Fruit fly (Drosophila melanogaster) whole organism, embryonic: ENCODE data around the gene asl.

Source experiments
- Atf3 ChIP-seq: fragments of 200-800 bp; sonication (Bioruptor generic); optimal IDR thresholded peaks from 3 replicates; lab custom pipeline; 2016; ENCODE audit warnings: missing biosample characterization, missing genetic modification characterization
- CG11696 ChIP-seq: fragments of 200-800 bp; sonication (Bioruptor generic); IDR thresholded peaks from 2 replicates; pipeline ENCODE4 v1.3.6; 2022; ENCODE audit warnings: missing biosample characterization, missing genetic modification characterization
- CG12769 ChIP-seq: fragments of 200-800 bp; sonication (Bioruptor generic); optimal IDR thresholded peaks from 2 replicates; lab custom pipeline; 2019; ENCODE audit warnings: missing biosample characterization, mild to moderate bottlenecking, missing genetic modification characterization, moderate library complexity
- CG15479 ChIP-seq: fragments of 200-800 bp; sonication (Bioruptor generic); optimal IDR thresholded peaks from 3 replicates; lab custom pipeline; 2019; ENCODE audit warnings: missing biosample characterization, mild to moderate bottlenecking, missing genetic modification characterization, moderate library complexity
- CG17359 ChIP-seq: fragments of 200-800 bp; sonication (Bioruptor generic); optimal IDR thresholded peaks from 3 replicates; lab custom pipeline; 2018; ENCODE audit warnings: missing biosample characterization, mild to moderate bottlenecking, missing genetic modification characterization, moderate library complexity
- CG18764 ChIP-seq: fragments of 200-800 bp; sonication (Bioruptor generic); optimal IDR thresholded peaks from 3 replicates; lab custom pipeline; 2016; ENCODE audit warnings: missing biosample characterization, missing genetic modification characterization
- CG2678 ChIP-seq: fragments of 200-800 bp; sonication (Bioruptor generic); optimal IDR thresholded peaks from 3 replicates; lab custom pipeline; 2019; ENCODE audit warnings: missing biosample characterization, mild to moderate bottlenecking, missing genetic modification characterization, moderate library complexity
- CG31224 ChIP-seq: fragments of 200-800 bp; sonication (Bioruptor generic); IDR thresholded peaks from 2 replicates; pipeline ENCODE4 v1.3.6; 2022; ENCODE audit warnings: missing biosample characterization, missing genetic modification characterization
- CG31388 ChIP-seq: fragments of 200-800 bp; sonication (Bioruptor generic); optimal IDR thresholded peaks from 2 replicates; lab custom pipeline; 2016; ENCODE audit warnings: missing biosample characterization, missing genetic modification characterization
- CG32532 ChIP-seq: fragments of 200-800 bp; sonication (Bioruptor generic); IDR thresholded peaks from 2 replicates; pipeline ENCODE4 v1.3.6; 2022; ENCODE audit warnings: missing biosample characterization, missing genetic modification characterization
- CG4328 ChIP-seq: fragments of 200-800 bp; sonication (Bioruptor generic); optimal IDR thresholded peaks from 3 replicates; lab custom pipeline; 2017; ENCODE audit warnings: missing biosample characterization, missing genetic modification reagents, missing genetic modification characterization
- CG4360 ChIP-seq: fragments of 200-800 bp; sonication (Bioruptor generic); IDR thresholded peaks from 2 replicates; pipeline ENCODE4 v1.3.6; 2022; ENCODE audit warnings: missing biosample characterization, missing genetic modification characterization
- CG5180 ChIP-seq: fragments of 200-800 bp; sonication (Bioruptor generic); optimal IDR thresholded peaks from 3 replicates; lab custom pipeline; 2017; ENCODE audit warnings: missing biosample characterization, missing genetic modification characterization, mild to moderate bottlenecking, moderate library complexity, missing genetic modification reagents
- CG8478 ChIP-seq: fragments of >200 bp; optimal IDR thresholded peaks from 2 replicates; lab custom pipeline; 2018
- CG9727 ChIP-seq: fragments of 200-800 bp; sonication (Bioruptor generic); optimal IDR thresholded peaks from 3 replicates; lab custom pipeline; 2017; ENCODE audit warnings: missing biosample characterization, mild to moderate bottlenecking, missing genetic modification characterization
- CG9932 ChIP-seq: fragments of 200-800 bp; sonication (Bioruptor generic); IDR thresholded peaks from 2 replicates; pipeline ENCODE4 v1.3.6; 2022; ENCODE audit warnings: missing biosample characterization, missing genetic modification characterization
- D ChIP-seq, 2 experiments: fragments of 200-800 bp in 1 of 2; fragments of >200 bp in 1 of 2; sonication (Bioruptor generic) in 1 of 2; optimal IDR thresholded peaks; 2 replicates in 1 of 2; 3 replicates in 1 of 2; lab custom pipeline; 2017; ENCODE audit warnings: mild to moderate bottlenecking in 1 of 2, missing biosample characterization in 1 of 2, missing genetic modification characterization in 1 of 2, missing genetic modification reagents in 1 of 2
- D19B ChIP-seq: fragments of 200-800 bp; sonication (Bioruptor generic); optimal IDR thresholded peaks from 2 replicates; lab custom pipeline; 2017; ENCODE audit warnings: missing biosample characterization, mild to moderate bottlenecking, missing genetic modification characterization
- Drgx ChIP-seq: fragments of 200-800 bp; sonication (Bioruptor generic); IDR thresholded peaks from 2 replicates; pipeline ENCODE4 v1.3.6; 2022; ENCODE audit warnings: missing biosample characterization, missing genetic modification characterization
- Ets65A ChIP-seq: fragments of 200-800 bp; sonication (Bioruptor generic); peaks from one replicate; lab custom pipeline; 2016; ENCODE audit warnings: missing biosample characterization, missing genetic modification characterization
- Gsc ChIP-seq: fragments of 200-800 bp; sonication (Bioruptor generic); IDR thresholded peaks from 2 replicates; pipeline ENCODE4 v1.3.6; 2022; ENCODE audit warnings: missing biosample characterization, missing genetic modification characterization
- Hr39 ChIP-seq: fragments of >200 bp; optimal IDR thresholded peaks from 2 replicates; lab custom pipeline; 2017
- Kr ChIP-seq: fragments of 200-800 bp; sonication (Bioruptor generic); optimal IDR thresholded peaks from 2 replicates; lab custom pipeline; 2017; ENCODE audit warnings: missing biosample characterization, mild to moderate bottlenecking, missing genetic modification characterization
- MBD-R2 ChIP-seq: fragments of 200-800 bp; sonication (Bioruptor generic); IDR thresholded peaks from 2 replicates; pipeline ENCODE4 v1.3.6; 2022; ENCODE audit warnings: missing biosample characterization, missing genetic modification characterization
- MTF-1 ChIP-seq: fragments of 200-800 bp; sonication (Bioruptor generic); optimal IDR thresholded peaks from 2 replicates; lab custom pipeline; 2018; ENCODE audit warnings: missing biosample characterization, mild to moderate bottlenecking, missing genetic modification characterization, borderline replicate concordance
- Med ChIP-seq: fragments of 200-800 bp; sonication (Bioruptor generic); peaks from one replicate; lab custom pipeline; 2016; ENCODE audit warnings: missing biosample characterization, missing genetic modification characterization, mild to moderate bottlenecking, inconsistent platforms, moderate library complexity
- NC2β ChIP-seq: fragments of 200-800 bp; sonication (Bioruptor generic); optimal IDR thresholded peaks from 2 replicates; lab custom pipeline; 2016; ENCODE audit warnings: missing biosample characterization, missing genetic modification characterization
- Nf-YC ChIP-seq: fragments of 200-800 bp; optimal IDR thresholded peaks from 3 replicates; lab custom pipeline; 2019; ENCODE audit warnings: missing biosample characterization, mild to moderate bottlenecking, missing genetic modification characterization, moderate library complexity
- TFAM ChIP-seq: fragments of 200-800 bp; sonication (Bioruptor generic); optimal IDR thresholded peaks from 2 replicates; lab custom pipeline; 2017; ENCODE audit warnings: missing biosample characterization, missing genetic modification characterization, inconsistent platforms
- Xrp1 ChIP-seq: fragments of 200-800 bp; sonication (Bioruptor generic); IDR thresholded peaks from 2 replicates; pipeline ENCODE4 v1.3.6; 2022; ENCODE audit warnings: missing biosample characterization, missing genetic modification characterization
- chinmo ChIP-seq: fragments of 200-800 bp; sonication (Bioruptor generic); IDR thresholded peaks from 4 replicates; pipeline ENCODE4 v1.3.6; 2022; ENCODE audit warnings: missing biosample characterization, missing genetic modification characterization; ENCODE audit not compliant: partially characterized antibody
- cwo ChIP-seq: fragments of 200-800 bp; sonication (Bioruptor generic); optimal IDR thresholded peaks from 3 replicates; lab custom pipeline; 2017; ENCODE audit warnings: missing biosample characterization, missing genetic modification characterization, mild to moderate bottlenecking, moderate library complexity, missing genetic modification reagents
- dm ChIP-seq: fragments of 200-800 bp; sonication (Bioruptor generic); optimal IDR thresholded peaks from 3 replicates; lab custom pipeline; 2016; ENCODE audit warnings: missing biosample characterization, missing genetic modification characterization
- ems ChIP-seq: fragments of 200-800 bp; sonication (Bioruptor generic); optimal IDR thresholded peaks from 3 replicates; lab custom pipeline; 2016; ENCODE audit warnings: missing biosample characterization, missing genetic modification characterization
- grau ChIP-seq: fragments of 200-800 bp; optimal IDR thresholded peaks from 3 replicates; lab custom pipeline; 2019; ENCODE audit warnings: missing biosample characterization, mild to moderate bottlenecking, missing genetic modification characterization, moderate library complexity
- hth ChIP-seq: fragments of >200 bp; optimal IDR thresholded peaks from 2 replicates; lab custom pipeline; 2017; ENCODE audit warnings: inconsistent platforms
- kah ChIP-seq: fragments of 200-800 bp; sonication (Bioruptor generic); optimal IDR thresholded peaks from 2 replicates; lab custom pipeline; 2018; ENCODE audit warnings: missing biosample characterization, mild to moderate bottlenecking, missing genetic modification characterization
- kni ChIP-seq: fragments of 200-800 bp; sonication (Bioruptor generic); optimal IDR thresholded peaks from 3 replicates; lab custom pipeline; 2017; ENCODE audit warnings: mild to moderate bottlenecking, missing biosample characterization, missing genetic modification reagents, missing genetic modification characterization
- lbe ChIP-seq: fragments of 200-800 bp; sonication (Bioruptor generic); optimal IDR thresholded peaks from 2 replicates; lab custom pipeline; 2016; ENCODE audit warnings: missing biosample characterization, mild to moderate bottlenecking, missing genetic modification characterization
- nerfin-2 ChIP-seq: fragments of 200-800 bp; sonication (Bioruptor generic); IDR thresholded peaks from 2 replicates; pipeline ENCODE4 v1.3.6; 2022; ENCODE audit warnings: missing biosample characterization, missing genetic modification characterization; ENCODE audit not compliant: partially characterized antibody
- onecut ChIP-seq: fragments of 200-800 bp; sonication (Bioruptor generic); IDR thresholded peaks from 2 replicates; pipeline ENCODE4 v1.3.6; 2022; ENCODE audit warnings: missing biosample characterization, missing genetic modification characterization
- peb ChIP-seq: fragments of 200-800 bp; sonication (Bioruptor generic); IDR thresholded peaks from 2 replicates; pipeline ENCODE4 v1.3.6; 2022; ENCODE audit warnings: missing biosample characterization, missing genetic modification characterization
- ranshi ChIP-seq: fragments of 200-800 bp; sonication (Bioruptor generic); IDR thresholded peaks from 2 replicates; pipeline ENCODE4 v1.3.6; 2022; ENCODE audit warnings: missing biosample characterization, missing genetic modification characterization
- repo ChIP-seq: fragments of 200-800 bp; sonication (Bioruptor generic); optimal IDR thresholded peaks from 2 replicates; lab custom pipeline; 2016; ENCODE audit warnings: missing biosample characterization, missing genetic modification characterization
- rib ChIP-seq: fragments of 200-800 bp; sonication (Bioruptor generic); IDR thresholded peaks from 2 replicates; pipeline ENCODE4 v1.3.6; 2022; ENCODE audit warnings: missing biosample characterization, missing genetic modification characterization
- sens ChIP-seq: fragments of 200-800 bp; sonication (Bioruptor generic); peaks from one replicate; lab custom pipeline; 2016; ENCODE audit warnings: missing biosample characterization, missing genetic modification characterization
- sr ChIP-seq: fragments of 200-800 bp; sonication (Bioruptor generic); IDR thresholded peaks from 3 replicates; pipeline ENCODE4 v1.3.6; 2022; ENCODE audit warnings: missing biosample characterization, missing genetic modification characterization
- ssp ChIP-seq: fragments of 200-800 bp; sonication (Bioruptor generic); IDR thresholded peaks from 2 replicates; pipeline ENCODE4 v1.3.6; 2022; ENCODE audit warnings: missing biosample characterization, missing genetic modification characterization
- usp ChIP-seq: fragments of >200 bp; optimal IDR thresholded peaks from 2 replicates; lab custom pipeline; 2017; ENCODE audit warnings: missing biosample characterization, missing genetic modification characterization
- zen ChIP-seq: fragments of 200-800 bp; sonication (Bioruptor generic); optimal IDR thresholded peaks from 3 replicates; lab custom pipeline; 2018; ENCODE audit warnings: missing biosample characterization, mild to moderate bottlenecking, missing genetic modification characterization, moderate library complexity

Gene asl

DNA sequence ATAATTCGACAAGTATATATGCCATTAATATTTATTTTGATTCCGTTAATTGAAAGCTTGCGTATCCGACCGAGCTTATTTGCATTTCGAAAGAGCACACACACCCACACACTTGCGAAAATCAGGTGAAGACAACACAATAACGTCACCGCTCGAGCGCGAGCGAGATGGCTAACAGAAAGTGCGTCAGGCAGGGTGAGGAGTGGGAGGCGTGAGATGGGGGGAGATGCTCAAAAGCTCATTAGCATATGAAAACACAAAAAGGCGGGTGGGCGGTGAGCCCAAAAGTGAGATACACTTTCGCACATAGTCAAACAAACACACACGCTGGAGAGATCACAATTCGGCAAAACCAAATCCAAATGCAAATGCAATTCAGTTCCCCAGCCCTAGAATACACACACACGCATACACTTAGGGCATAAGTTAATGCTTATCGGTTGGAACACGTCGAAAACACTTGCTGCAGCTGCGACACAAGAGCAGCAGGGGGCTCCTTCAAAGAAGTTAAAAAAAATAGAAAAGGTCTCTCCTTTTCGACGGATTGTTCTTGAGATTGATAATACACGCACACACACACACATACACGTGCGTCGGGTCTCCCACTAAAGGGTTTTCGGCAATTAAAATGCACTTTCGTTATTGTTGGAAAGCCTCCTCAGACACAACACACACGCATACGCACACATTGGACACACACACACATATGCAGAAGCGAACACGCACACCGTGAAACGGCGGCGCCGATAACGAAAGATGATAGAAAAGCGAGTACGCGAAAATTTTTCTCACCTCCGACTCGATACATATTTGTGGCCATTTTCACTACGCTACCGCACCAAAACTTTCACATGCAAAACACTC, 41.6 kb upstream of the asl start (continued):
- TF ChIP-seq grau (tag; lab: Kevin White, UChicago) (no peak), CG4360 (no peak), D19B (no peak), ems (GFP tag; lab: Kevin White, UChicago) (no peak), TFAM (GFP tag; lab: Kevin White, UChicago) (no peak), CG11696 (no peak), MBD-R2 (GFP tag; lab: Robert Waterston, UW) (0 out of 2 replicates have a peak, but pooled peaks have one; percentile 6), MTF-1 (no peak), CG32532 (no peak), Drgx (GFP tag; lab: Robert Waterston, UW) (peak; percentile 39; the same call in 1 of the 2 replicates), CG5180 (GFP tag; lab: Kevin White, UChicago) (peak; percentile 82), peb (no peak), Nf-YC (tag; lab: Kevin White, UChicago) (no peak), D (optimal IDR thresholded peaks at IDR 0.05; lab: Kevin White, UChicago) (peak; percentile 46), D (GFP tag; optimal IDR thresholded peaks at IDR 0.05; lab: Kevin White, UChicago) (no peak), CG2678 (no peak), usp (GFP tag; lab: Kevin White, UChicago) (no peak), nerfin-2 (GFP tag; lab: Robert Waterston, UW) (0 out of 2 replicates have a peak, but pooled peaks have one; percentile 20), ranshi (no peak), lbe (no peak), ssp (GFP tag; lab: Robert Waterston, UW) (no peak), CG8478 (lab: Kevin White, UChicago) (peak; percentile 67), kah (GFP tag; lab: Kevin White, UChicago) (peak; percentile 20), NC2β (no peak), CG31224 (GFP tag; lab: Robert Waterston, UW) (no peak), Ets65A (peak; percentile 50), CG31388 (GFP tag; lab: Kevin White, UChicago) (no peak), CG12769 (peak; percentile 53), rib (GFP tag; lab: Robert Waterston, UW) (peak; percentile 8), Atf3 (GFP tag; lab: Kevin White, UChicago) (no peak), CG9727 (GFP tag; lab: Kevin White, UChicago) (no peak), CG15479 (peak; percentile 71), hth (lab: Kevin White, UChicago) (no peak), CG9932 (GFP tag; lab: Robert Waterston, UW) (0 out of 2 replicates have a peak, but pooled peaks have one; percentile 6), Hr39 (lab: Kevin White, UChicago) (no peak), Xrp1 (GFP tag; lab: Robert Waterston, UW) (no peak; the same call in 1 of the 2 replicates), Kr (peak; percentile 27), Med (GFP tag; lab: Kevin White, UChicago) (peak; percentile 79), dm (peak; percentile 3), repo (no peak), sr (peak; percentile 85), CG4328 (GFP tag; lab: Kevin White, UChicago) (no peak), Gsc (GFP tag; lab: Robert Waterston, UW) (no peak), CG17359 (tag; lab: Kevin White, UChicago) (no peak), chinmo (GFP tag; lab: Robert Waterston, UW) (peak; percentile 63; the same call in 2 of the 4 replicates), onecut (GFP tag; lab: Robert Waterston, UW) (no peak), sens (GFP tag; lab: Kevin White, UChicago) (peak; percentile 19), kni (GFP tag; lab: Kevin White, UChicago) (peak; percentile 66), zen (tag; lab: Kevin White, UChicago) (peak; percentile 0), cwo (GFP tag; lab: Kevin White, UChicago) (no peak), CG18764 (GFP tag; lab: Kevin White, UChicago) (no peak)
